Fruit fly (Drosophila melanogaster) whole organism, pupa: ENCODE results near the gene gcm2.

Source experiments
- CG10348 ChIP-seq: fragments of 200-800 bp; sonication (Bioruptor generic); IDR thresholded peaks from 2 replicates; pipeline ENCODE4 v1.3.6; 2022; ENCODE audit warnings: missing biosample characterization, missing genetic modification characterization
- CG13204 ChIP-seq: fragments of 200-800 bp; sonication (Bioruptor generic); optimal IDR thresholded peaks from 2 replicates; lab custom pipeline; 2018; ENCODE audit warnings: missing biosample characterization, mild to moderate bottlenecking, missing genetic modification characterization, moderate library complexity
- CG17806 ChIP-seq: fragments of 200-800 bp; sonication (Bioruptor generic); optimal IDR thresholded peaks from 2 replicates; lab custom pipeline; 2018; ENCODE audit warnings: missing biosample characterization, mild to moderate bottlenecking, missing genetic modification characterization, moderate library complexity
- CG8159 ChIP-seq: fragments of 200-800 bp; sonication (Bioruptor generic); optimal IDR thresholded peaks from 3 replicates; lab custom pipeline; 2018; ENCODE audit warnings: missing biosample characterization, mild to moderate bottlenecking, missing genetic modification characterization, moderate library complexity
- CG9948 ChIP-seq: fragments of 200-800 bp; sonication (Bioruptor generic); optimal IDR thresholded peaks from 2 replicates; lab custom pipeline; 2018; ENCODE audit warnings: missing biosample characterization, mild to moderate bottlenecking, missing genetic modification characterization, moderate library complexity
- D1 ChIP-seq: fragments of 200-800 bp; sonication (Bioruptor generic); optimal IDR thresholded peaks from 2 replicates; lab custom pipeline; 2018; ENCODE audit warnings: missing biosample characterization, mild to moderate bottlenecking, missing genetic modification characterization, moderate library complexity
- EcR ChIP-seq: fragments of 200-800 bp; sonication (Bioruptor generic); optimal IDR thresholded peaks from 3 replicates; lab custom pipeline; 2019; ENCODE audit warnings: missing biosample characterization, missing genetic modification characterization, mild to moderate bottlenecking, moderate library complexity, missing genetic modification reagents
- Snoo ChIP-seq: fragments of 200-800 bp; sonication (Bioruptor generic); optimal IDR thresholded peaks from 3 replicates; lab custom pipeline; 2017; ENCODE audit warnings: missing biosample characterization, mild to moderate bottlenecking, missing genetic modification characterization, inconsistent platforms
- gl ChIP-seq: fragments of 200-800 bp; sonication (Bioruptor generic); optimal IDR thresholded peaks from 2 replicates; lab custom pipeline; 2018; ENCODE audit warnings: missing biosample characterization, mild to moderate bottlenecking, missing genetic modification characterization

- TF ChIP-seq CG10348 (GFP tag; lab: Robert Waterston, UW) (no peak), EcR (no peak), CG8159 (tag; lab: Kevin White, UChicago) (no peak), CG9948 (tag; lab: Kevin White, UChicago) (no peak), CG17806 (tag; lab: Kevin White, UChicago) (no peak), D1 (tag; lab: Kevin White, UChicago) (no peak), gl (no peak), Snoo (no peak), CG13204 (no peak)
Observed at dm6 chr2L:9600772-9601171, 7.6 kb upstream of the gcm2 start, which contains the start of gene CG4382.
